Fruit fly (Drosophila melanogaster) S2 (cell line): ENCODE measurements around the gene Myb.

ENCODE experiments used
- CG8478 ChIP-seq: fragments of >200 bp; optimal IDR thresholded peaks from 2 replicates; lab custom pipeline; 2018
- CTCF ChIP-seq, 2 experiments: fragments of >200 bp; optimal IDR thresholded peaks; 2 replicates each; lab custom pipeline; 2018

Gene Myb

dm6 chrX:15866799-15867412 is 9.3 kb upstream of the Myb start:
- no peak for TF ChIP-seq CTCF (optimal IDR thresholded peaks at IDR 0.05; lab: Kevin White, UChicago)
- TF ChIP-seq CG8478 (lab: Kevin White, UChicago): no peak

dm6 chrX:15866032-15866431 is 8.4 kb upstream of the Myb start:
- TF ChIP-seq CTCF (optimal IDR thresholded peaks at IDR 0.05; lab: Kevin White, UChicago) (no peak), CG8478 (lab: Kevin White, UChicago) (no peak)

- TF ChIP-seq CTCF (optimal IDR thresholded peaks at IDR 0.05; lab: Kevin White, UChicago): peak in 1 of 2 experiments; percentile 23
- TF ChIP-seq CG8478 (lab: Kevin White, UChicago): no peak
Observed at dm6 chrX:15860479-15860878, 2.9 kb upstream of the Myb start.

dm6 chrX:15859869-15860268 is 2.2 kb upstream of the Myb start, which contains the start of gene Gbeta13F:
TSS of gene Gbeta13F (plus strand) at chrX:15860115.
- TF ChIP-seq CG8478 (lab: Kevin White, UChicago) (no peak), CTCF (optimal IDR thresholded peaks at IDR 0.05; lab: Kevin White, UChicago) (no peak)

dm6 chrX:15859387-15859786 is 1.8 kb upstream of the Myb start, which contains the start of gene AlkB:
TSS of gene AlkB (minus strand) at chrX:15859487.
- TF ChIP-seq CTCF (optimal IDR thresholded peaks at IDR 0.05; lab: Kevin White, UChicago) (no peak), CG8478 (lab: Kevin White, UChicago) (no peak)

dm6 chrX:15852815-15853542 is 4.6 kb downstream of the Myb start, which contains the start of the genes UBL3 and CG15914:
TSS of gene UBL3 (minus strand) at chrX:15853175.
TSS of gene CG15914 (plus strand) at chrX:15853421.
- TF ChIP-seq CTCF (optimal IDR thresholded peaks at IDR 0.05; lab: Kevin White, UChicago) (no peak), CG8478 (lab: Kevin White, UChicago) (no peak)

- no peak for TF ChIP-seq CG8478 (lab: Kevin White, UChicago)
- TF ChIP-seq CTCF (optimal IDR thresholded peaks at IDR 0.05; lab: Kevin White, UChicago): no peak
Observed at dm6 chrX:15849021-15849420, 8.6 kb downstream of the Myb start, which contains the start of gene sun. TSS of gene sun (minus strand) at chrX:15849258.

dm6 chrX:15844139-15844538 is 13.5 kb downstream of the Myb start, which contains the start of the genes ArgRS and CG8578:
TSS of gene ArgRS (minus strand) at chrX:15844145.
TSS of gene CG8578 (plus strand) at chrX:15844476.
- TF ChIP-seq CTCF (optimal IDR thresholded peaks at IDR 0.05; lab: Kevin White, UChicago) (no peak), CG8478 (lab: Kevin White, UChicago) (no peak)

dm6 chrX:15841346-15841745 is 16.3 kb downstream of the Myb start:
- TF ChIP-seq CG8478 (lab: Kevin White, UChicago): no peak
- TF ChIP-seq CTCF (optimal IDR thresholded peaks at IDR 0.05; lab: Kevin White, UChicago): no peak

- TF ChIP-seq CTCF (optimal IDR thresholded peaks at IDR 0.05; lab: Kevin White, UChicago) (peak in 1 of 2 experiments; percentile 10), CG8478 (lab: Kevin White, UChicago) (no peak)
Observed at dm6 chrX:15840003-15840402, 17.6 kb downstream of the Myb start.

- no peak for TF ChIP-seq CTCF (optimal IDR thresholded peaks at IDR 0.05; lab: Kevin White, UChicago)
- no peak for TF ChIP-seq CG8478 (lab: Kevin White, UChicago)
Observed at dm6 chrX:15837530-15837929, 20.1 kb downstream of the Myb start, which contains the start of gene CG8565. TSS of gene CG8565 (plus strand) at chrX:15837830.

dm6 chrX:15835393-15835792 is 22.2 kb downstream of the Myb start, which contains the start of gene Chc:
TSS of gene Chc (minus strand) at chrX:15835490.
- no peak for TF ChIP-seq CG8478 (lab: Kevin White, UChicago)
- no peak for TF ChIP-seq CTCF (optimal IDR thresholded peaks at IDR 0.05; lab: Kevin White, UChicago)

dm6 chrX:15834594-15835236 is 22.9 kb downstream of the Myb start:
- no peak for TF ChIP-seq CG8478 (lab: Kevin White, UChicago)
- TF ChIP-seq CTCF (optimal IDR thresholded peaks at IDR 0.05; lab: Kevin White, UChicago): no peak

dm6 chrX:15833957-15834356 is 23.7 kb downstream of the Myb start:
- no peak for TF ChIP-seq CG8478 (lab: Kevin White, UChicago)
- TF ChIP-seq CTCF (optimal IDR thresholded peaks at IDR 0.05; lab: Kevin White, UChicago): no peak
